Worm (Caenorhabditis elegans) whole organism, L3 larva: ENCODE results near the gene lgc-16.
A peak's percentile ranks its signal among the peaks of the same experiment; 100 is the strongest.

Source experiments
- R02D3.7 ChIP-seq: fragments of 150-350 bp; optimal IDR thresholded peaks from 2 replicates; lab custom pipeline; 2014; ENCODE audit warnings: missing biosample characterization, missing genetic modification characterization
- ZK546.5 ChIP-seq: sonication (generic microtip); optimal IDR thresholded peaks from 2 replicates; lab custom pipeline; 2017; ENCODE audit warnings: missing biosample characterization, missing genetic modification characterization
- aly-2 ChIP-seq: fragments of 150-350 bp; optimal IDR thresholded peaks from 2 replicates; lab custom pipeline; 2014; ENCODE audit warnings: missing biosample characterization, missing genetic modification characterization
- ama-1 ChIP-seq: fragments of 150-350 bp; optimal IDR thresholded peaks from 2 replicates; lab custom pipeline; 2018
- ceh-28 ChIP-seq: fragments of 150-350 bp; optimal IDR thresholded peaks from 2 replicates; lab custom pipeline; 2014; ENCODE audit warnings: missing biosample characterization, missing genetic modification reagents, missing genetic modification characterization
- ceh-9 ChIP-seq: sonication (generic microtip); optimal IDR thresholded peaks from 2 replicates; lab custom pipeline; 2018; ENCODE audit warnings: missing biosample characterization, missing genetic modification characterization
- daf-12 ChIP-seq: fragments of 150-350 bp; optimal IDR thresholded peaks from 2 replicates; lab custom pipeline; 2014; ENCODE audit warnings: missing biosample characterization, missing genetic modification reagents, missing genetic modification characterization
- egl-27 ChIP-seq: sonication (generic microtip); optimal IDR thresholded peaks from 4 replicates; lab custom pipeline; 2017; ENCODE audit warnings: missing biosample characterization, missing genetic modification reagents, missing genetic modification characterization
- egl-5 ChIP-seq: fragments of 150-350 bp; optimal IDR thresholded peaks from 2 replicates; lab custom pipeline; 2017; ENCODE audit warnings: missing biosample characterization, missing genetic modification reagents, missing genetic modification characterization, inconsistent platforms
- elt-1 ChIP-seq: fragments of 150-350 bp; optimal IDR thresholded peaks from 2 replicates; lab custom pipeline; 2014; ENCODE audit warnings: missing biosample characterization, missing genetic modification characterization
- elt-3 ChIP-seq, 3 experiments: fragments of 150-350 bp in 1 of 3; sonication (generic microtip) in 2 of 3; optimal IDR thresholded peaks; 2 replicates in 2 of 3; 4 replicates in 1 of 3; lab custom pipeline; 2014 to 2017; ENCODE audit warnings: missing biosample characterization in 3 of 3, missing genetic modification characterization in 3 of 3
- eor-1 ChIP-seq, 2 experiments: fragments of 150-350 bp; optimal IDR thresholded peaks; 2 replicates each; lab custom pipeline; 2014 to 2018; ENCODE audit warnings: missing biosample characterization in 2 of 2, missing genetic modification characterization in 2 of 2
- fos-1 ChIP-seq: fragments of 150-350 bp; optimal IDR thresholded peaks from 2 replicates; lab custom pipeline; 2014; ENCODE audit warnings: missing biosample characterization, missing genetic modification characterization
- hmg-11 ChIP-seq: sonication (generic microtip); optimal IDR thresholded peaks from 2 replicates; lab custom pipeline; 2016; ENCODE audit warnings: missing genetic modification characterization, missing compliant biosample characterization
- jun-1 ChIP-seq: fragments of 150-350 bp; optimal IDR thresholded peaks from 2 replicates; lab custom pipeline; 2014; ENCODE audit warnings: missing biosample characterization, missing genetic modification reagents, missing genetic modification characterization
- lin-39 ChIP-seq: fragments of 150-350 bp; optimal IDR thresholded peaks from 2 replicates; lab custom pipeline; 2018; ENCODE audit warnings: missing biosample characterization, missing genetic modification reagents, missing genetic modification characterization
- lsy-12 ChIP-seq: sonication (generic microtip); optimal IDR thresholded peaks from 2 replicates; lab custom pipeline; 2016; ENCODE audit warnings: mild to moderate bottlenecking, missing genetic modification characterization, missing compliant biosample characterization
- mdl-1 ChIP-seq: fragments of 150-350 bp; optimal IDR thresholded peaks from 2 replicates; lab custom pipeline; 2014; ENCODE audit warnings: missing biosample characterization, missing genetic modification characterization
- mml-1 ChIP-seq: fragments of 150-350 bp; sonication (generic microtip); optimal IDR thresholded peaks from 3 replicates; lab custom pipeline; 2014; ENCODE audit warnings: missing biosample characterization, missing genetic modification characterization
- nfya-1 ChIP-seq: sonication (generic microtip); optimal IDR thresholded peaks from 2 replicates; lab custom pipeline; 2017; ENCODE audit warnings: missing genetic modification characterization, mild to moderate bottlenecking, missing compliant biosample characterization, antibody characterized with exemption, moderate library complexity; ENCODE audit not compliant: insufficient read depth
- nhr-11 ChIP-seq: fragments of 150-350 bp; optimal IDR thresholded peaks from 2 replicates; lab custom pipeline; 2014; ENCODE audit warnings: missing biosample characterization, missing genetic modification characterization
- nhr-12 ChIP-seq: fragments of 150-350 bp; optimal IDR thresholded peaks from 2 replicates; lab custom pipeline; 2014; ENCODE audit warnings: missing biosample characterization, missing genetic modification characterization
- nhr-23 ChIP-seq: fragments of 150-350 bp; optimal IDR thresholded peaks from 2 replicates; lab custom pipeline; 2014; ENCODE audit warnings: missing biosample characterization, missing genetic modification reagents, missing genetic modification characterization
- nhr-237 ChIP-seq: fragments of 150-350 bp; optimal IDR thresholded peaks from 2 replicates; lab custom pipeline; 2014; ENCODE audit warnings: missing biosample characterization, missing genetic modification characterization
- nhr-25 ChIP-seq: sonication (generic microtip); optimal IDR thresholded peaks from 2 replicates; lab custom pipeline; 2017; ENCODE audit warnings: missing biosample characterization, missing genetic modification characterization
- nhr-43 ChIP-seq: sonication (generic microtip); optimal IDR thresholded peaks from 2 replicates; lab custom pipeline; 2016; ENCODE audit warnings: mild to moderate bottlenecking, missing genetic modification characterization, missing compliant biosample characterization; ENCODE audit not compliant: poor library complexity, severe bottlenecking
- pha-4 ChIP-seq: fragments of 150-350 bp; optimal IDR thresholded peaks from 2 replicates; lab custom pipeline; 2014; ENCODE audit warnings: missing biosample characterization, missing genetic modification reagents, missing genetic modification characterization
- pqm-1 ChIP-seq: fragments of 150-350 bp; optimal IDR thresholded peaks from 2 replicates; lab custom pipeline; 2017; ENCODE audit warnings: missing biosample characterization, missing genetic modification characterization, inconsistent platforms
- snpc-4 ChIP-seq: fragments of 150-350 bp; optimal IDR thresholded peaks from 2 replicates; lab custom pipeline; 2014; ENCODE audit warnings: missing biosample characterization, missing genetic modification characterization
- tbx-2 ChIP-seq: sonication (generic microtip); optimal IDR thresholded peaks from 2 replicates; lab custom pipeline; 2016; ENCODE audit warnings: mild to moderate bottlenecking, missing genetic modification characterization, missing compliant biosample characterization
- unc-62 ChIP-seq: fragments of 150-350 bp; sonication (generic microtip); optimal IDR thresholded peaks from 4 replicates; lab custom pipeline; 2014; ENCODE audit warnings: missing biosample characterization, missing genetic modification reagents, missing genetic modification characterization
- ztf-4 ChIP-seq: fragments of 150-350 bp; optimal IDR thresholded peaks from 2 replicates; lab custom pipeline; 2014; ENCODE audit warnings: missing biosample characterization, missing genetic modification characterization

The lgc-16 gene

ce11 chrX:12162659-12163058, 44.2 kb downstream of the lgc-16 start:
- TF ChIP-seq pha-4 (tag; lab: Kevin White, UChicago): peak; percentile 96
- TF ChIP-seq nhr-25 (tag; lab: Kevin White, UChicago): no peak
- TF ChIP-seq tbx-2 (tag; lab: Kevin White, UChicago): no peak
- TF ChIP-seq lsy-12 (tag; lab: Kevin White, UChicago): no peak
- no peak for TF ChIP-seq ceh-9 (tag; lab: Kevin White, UChicago)
- TF ChIP-seq daf-12 (tag; lab: Kevin White, UChicago): no peak
- TF ChIP-seq mdl-1 (tag; lab: Kevin White, UChicago): no peak
- no peak for TF ChIP-seq R02D3.7 (tag; lab: Kevin White, UChicago)
- TF ChIP-seq, all 47 proteins: peak for 1

- TF ChIP-seq ceh-28 (tag; lab: Kevin White, UChicago) (no peak), nhr-237 (tag; lab: Kevin White, UChicago) (no peak), snpc-4 (tag; lab: Kevin White, UChicago) (no peak), nfya-1 (tag; lab: Kevin White, UChicago) (no peak), ztf-4 (no peak), hmg-11 (no peak), aly-2 (no peak), ama-1 (no peak), pqm-1 (tag; lab: Kevin White, UChicago) (no peak), mml-1 (tag; lab: Kevin White, UChicago) (no peak), daf-12 (tag; lab: Kevin White, UChicago) (no peak), lsy-12 (tag; lab: Kevin White, UChicago) (no peak), eor-1 (tag; optimal IDR thresholded peaks at IDR 0.05; lab: Kevin White, UChicago) (no peak), nhr-23 (tag; lab: Kevin White, UChicago) (no peak), tbx-2 (tag; lab: Kevin White, UChicago) (no peak), elt-3 (tag; optimal IDR thresholded peaks at IDR 0.05; lab: Kevin White, UChicago) (no peak), ZK546.5 (tag; lab: Kevin White, UChicago) (no peak), pha-4 (tag; lab: Kevin White, UChicago) (no peak), unc-62 (no peak)
Measured at ce11 chrX:12164047-12164446, 45.6 kb downstream of the lgc-16 start.

- TF ChIP-seq snpc-4 (tag; lab: Kevin White, UChicago): no peak
- no peak for TF ChIP-seq hmg-11
- no peak for TF ChIP-seq nhr-11 (tag; lab: Kevin White, UChicago)
- no peak for TF ChIP-seq egl-27 (tag; lab: Kevin White, UChicago)
- no peak for TF ChIP-seq jun-1 (tag; lab: Kevin White, UChicago)
- TF ChIP-seq nfya-1 (tag; lab: Kevin White, UChicago): no peak
- no peak for TF ChIP-seq nhr-43 (tag; lab: Kevin White, UChicago)
- TF ChIP-seq fos-1: no peak
- peak; percentile 21 for TF ChIP-seq egl-5 (tag; lab: Kevin White, UChicago)
- peak; percentile 80 for TF ChIP-seq elt-1 (tag; lab: Kevin White, UChicago)
- TF ChIP-seq ceh-9 (tag; lab: Kevin White, UChicago): no peak
- no peak for TF ChIP-seq ztf-4
Measured at ce11 chrX:12164943-12165342, 46.5 kb downstream of the lgc-16 start.

- TF ChIP-seq nhr-12 (no peak), lin-39 (peak; percentile 59), pha-4 (tag; lab: Kevin White, UChicago) (peak; percentile 80)
Measured at ce11 chrX:12167632-12168377, 49.4 kb downstream of the lgc-16 start.

- TF ChIP-seq elt-3 (tag; optimal IDR thresholded peaks at IDR 0.05; lab: Kevin White, UChicago): no peak
- TF ChIP-seq pha-4 (tag; lab: Kevin White, UChicago): peak; percentile 10
- no peak for TF ChIP-seq aly-2
- peak; percentile 19 for TF ChIP-seq nhr-25 (tag; lab: Kevin White, UChicago)
Measured at ce11 chrX:12168765-12169164, 50.3 kb downstream of the lgc-16 start.
